Fruit fly (Drosophila melanogaster): ENCODE results near the gene CG32655.

The CG32655 gene

DNA sequence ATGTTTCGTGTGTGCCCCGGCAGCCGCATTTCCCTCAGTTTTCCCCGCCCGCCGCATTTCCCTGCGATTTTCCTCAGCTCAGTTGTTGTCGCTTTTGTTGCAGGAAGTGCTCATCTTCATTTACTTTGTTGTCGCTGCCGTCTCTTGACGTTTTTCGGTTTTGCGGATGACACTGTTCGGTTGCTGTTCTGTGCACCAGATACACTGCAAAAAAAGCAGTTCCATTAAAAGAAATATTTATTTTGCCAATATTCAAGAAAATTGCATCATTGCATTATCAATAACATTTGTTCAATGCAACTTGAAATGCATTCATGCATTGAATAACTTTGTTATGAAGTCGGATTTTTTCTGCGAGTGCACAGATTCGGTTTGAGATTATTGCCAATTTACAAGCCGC, 18.1 kb downstream of the CG32655 start (continued):
- no peak for TF ChIP-seq Kr (GFP tag; optimal IDR thresholded peaks at IDR 0.05)
- TF ChIP-seq CG17912 (GFP tag; optimal IDR thresholded peaks at IDR 0.05) = no peak
- no peak for TF ChIP-seq cwo (GFP tag; optimal IDR thresholded peaks at IDR 0.05)
- TF ChIP-seq CG5180 (GFP tag; optimal IDR thresholded peaks at IDR 0.05) = no peak
- no peak for TF ChIP-seq tll (GFP tag; optimal IDR thresholded peaks at IDR 0.05)
- no peak for TF ChIP-seq Nf-YB (GFP tag; optimal IDR thresholded peaks at IDR 0.05)
- no peak for TF ChIP-seq dati (GFP tag; IDR thresholded peaks at IDR 0.05)
- TF ChIP-seq knrl (GFP tag; IDR thresholded peaks at IDR 0.05; ENCODE audit: partially characterized antibody) = no peak
- no peak for TF ChIP-seq CG3726 (GFP tag; IDR thresholded peaks at IDR 0.05)
- peak; percentile 44 for TF ChIP-seq CHES-1-like (GFP tag; optimal IDR thresholded peaks at IDR 0.05)
- TF ChIP-seq Mes4 (GFP tag; optimal IDR thresholded peaks at IDR 0.05) = peak; percentile 51
- no peak for TF ChIP-seq CG9797 (GFP tag; optimal IDR thresholded peaks at IDR 0.05)
- no peak for TF ChIP-seq Bgb (GFP tag; IDR thresholded peaks at IDR 0.05; ENCODE audit: partially characterized antibody)
- TF ChIP-seq CG9215 (GFP tag; IDR thresholded peaks at IDR 0.05) = no peak; the same call in 1 of the 2 replicates
- TF ChIP-seq kay (GFP tag; optimal IDR thresholded peaks at IDR 0.05) = no peak
- no peak for TF ChIP-seq sima (GFP tag; optimal IDR thresholded peaks at IDR 0.05)
- TF ChIP-seq CG14050 (GFP tag; IDR thresholded peaks at IDR 0.05) = no peak
- no peak for TF ChIP-seq repo (GFP tag; optimal IDR thresholded peaks at IDR 0.05)
- TF ChIP-seq corto (GFP tag; optimal IDR thresholded peaks at IDR 0.05) = no peak
- peak; percentile 62 for TF ChIP-seq CG4404 (GFP tag; IDR thresholded peaks at IDR 0.05)
- TF ChIP-seq CG6654 (GFP tag; optimal IDR thresholded peaks at IDR 0.05) = no peak
- TF ChIP-seq Hmr (GFP tag; optimal IDR thresholded peaks at IDR 0.05) = no peak
- peak; percentile 41; the same call in 1 of the 2 replicates for TF ChIP-seq E2f1 (GFP tag; IDR thresholded peaks at IDR 0.05)
- TF ChIP-seq fd102C (GFP tag; optimal IDR thresholded peaks at IDR 0.05) = peak; percentile 86
- no peak for TF ChIP-seq TFAM (GFP tag; optimal IDR thresholded peaks at IDR 0.05)
- TF ChIP-seq CG6791 (GFP tag; IDR thresholded peaks at IDR 0.05; ENCODE audit: partially characterized antibody) = no peak
- TF ChIP-seq z (GFP tag; IDR thresholded peaks at IDR 0.05) = no peak
- TF ChIP-seq odd (GFP tag; optimal IDR thresholded peaks at IDR 0.05) = no peak
- peak; percentile 58 for TF ChIP-seq CG17359 (tag; optimal IDR thresholded peaks at IDR 0.05)
- TF ChIP-seq Drgx (GFP tag; IDR thresholded peaks at IDR 0.05) = peak; percentile 89
- peak; percentile 35 for TF ChIP-seq shn (GFP tag; optimal IDR thresholded peaks at IDR 0.05)
- no peak for TF ChIP-seq slp2 (GFP tag; optimal IDR thresholded peaks at IDR 0.05)
- no peak for TF ChIP-seq CG33557 (GFP tag; optimal IDR thresholded peaks at IDR 0.05)
- TF ChIP-seq CG4282 (GFP tag; optimal IDR thresholded peaks at IDR 0.05) = no peak
- TF ChIP-seq Hr78 (GFP tag; optimal IDR thresholded peaks at IDR 0.05) = no peak
- no peak for TF ChIP-seq CG30020 (tag; optimal IDR thresholded peaks at IDR 0.05)
- TF ChIP-seq CG31388 (GFP tag; optimal IDR thresholded peaks at IDR 0.05) = no peak
- TF ChIP-seq cad (GFP tag; optimal IDR thresholded peaks at IDR 0.05) = no peak
- TF ChIP-seq Scr (GFP tag; IDR thresholded peaks at IDR 0.05; ENCODE audit: partially characterized antibody) = no peak
- TF ChIP-seq CG32772 (GFP tag; IDR thresholded peaks at IDR 0.05) = peak; percentile 50; the same call in 1 of the 2 replicates
- no peak for TF ChIP-seq CG9932 (GFP tag; IDR thresholded peaks at IDR 0.05)
- TF ChIP-seq zfh2 (GFP tag; optimal IDR thresholded peaks at IDR 0.05) = no peak
- peak; percentile 50 for TF ChIP-seq row (GFP tag; IDR thresholded peaks at IDR 0.05)
- no peak for TF ChIP-seq yki (optimal IDR thresholded peaks at IDR 0.05)
- TF ChIP-seq sc (optimal IDR thresholded peaks at IDR 0.05) = no peak
- peak; percentile 0 for TF ChIP-seq sc (GFP tag; optimal IDR thresholded peaks at IDR 0.05)
- TF ChIP-seq klu (GFP tag; IDR thresholded peaks at IDR 0.05) = no peak
- TF ChIP-seq CG13624 (GFP tag; optimal IDR thresholded peaks at IDR 0.05) = no peak
- no peak for TF ChIP-seq Hand (GFP tag; optimal IDR thresholded peaks at IDR 0.05)
- no peak for TF ChIP-seq Sry-β (GFP tag; optimal IDR thresholded peaks at IDR 0.05)
- no peak for TF ChIP-seq Lpt (GFP tag; optimal IDR thresholded peaks at IDR 0.05)
- no peak for TF ChIP-seq CG3163 (GFP tag; optimal IDR thresholded peaks at IDR 0.05)

Data from whole organism, embryonic.